Worm (Caenorhabditis elegans) whole organism, L2 larva: Measurements from ENCODE around the gene C36E6.2.

Experiments used
- C34F6.9 ChIP-seq: fragments of 150-350 bp; optimal IDR thresholded peaks from 2 replicates; lab custom pipeline; 2014; ENCODE audit warnings: missing biosample characterization, missing genetic modification characterization
- F13H6.1 ChIP-seq: sonication (generic microtip); optimal IDR thresholded peaks from 2 replicates; lab custom pipeline; 2016; ENCODE audit warnings: missing genetic modification characterization, missing compliant biosample characterization
- Y55F3AM.14 ChIP-seq: fragments of 200-800 bp; sonication (Bioruptor generic); optimal IDR thresholded peaks from 2 replicates; lab custom pipeline; 2018; ENCODE audit warnings: mild to moderate bottlenecking, missing genetic modification characterization, missing compliant biosample characterization
- ZK546.5 ChIP-seq: sonication (generic microtip); optimal IDR thresholded peaks from 2 replicates; lab custom pipeline; 2017; ENCODE audit warnings: missing biosample characterization, missing genetic modification characterization
- alr-1 ChIP-seq: fragments of 150-350 bp; optimal IDR thresholded peaks from 2 replicates; lab custom pipeline; 2014; ENCODE audit warnings: missing biosample characterization, missing genetic modification characterization
- ama-1 ChIP-seq: fragments of 150-350 bp; optimal IDR thresholded peaks from 2 replicates; lab custom pipeline; 2018; ENCODE audit warnings: inconsistent platforms
- blmp-1 ChIP-seq: sonication (generic microtip); optimal IDR thresholded peaks from 2 replicates; lab custom pipeline; 2017; ENCODE audit warnings: missing genetic modification characterization, mild to moderate bottlenecking, missing compliant biosample characterization, antibody characterized with exemption, moderate library complexity; ENCODE audit not compliant: insufficient read depth
- ceh-16 ChIP-seq: fragments of 150-350 bp; optimal IDR thresholded peaks from 2 replicates; lab custom pipeline; 2014; ENCODE audit warnings: missing biosample characterization, missing genetic modification characterization
- ceh-82 ChIP-seq: fragments of 150-350 bp; optimal IDR thresholded peaks from 2 replicates; lab custom pipeline; 2014; ENCODE audit warnings: missing biosample characterization, missing genetic modification characterization
- crh-2 ChIP-seq: sonication (generic microtip); optimal IDR thresholded peaks from 2 replicates; lab custom pipeline; 2017; ENCODE audit warnings: missing biosample characterization, missing genetic modification characterization
- dmd-4 ChIP-seq: sonication (generic microtip); optimal IDR thresholded peaks from 2 replicates; lab custom pipeline; 2017; ENCODE audit warnings: missing biosample characterization, missing genetic modification characterization
- elt-1 ChIP-seq: fragments of 150-350 bp; optimal IDR thresholded peaks from 2 replicates; lab custom pipeline; 2014; ENCODE audit warnings: missing biosample characterization, missing genetic modification characterization
- elt-3 ChIP-seq: sonication (generic microtip); optimal IDR thresholded peaks from 2 replicates; lab custom pipeline; 2017; ENCODE audit warnings: missing biosample characterization, missing genetic modification characterization
- fos-1 ChIP-seq: fragments of 150-350 bp; optimal IDR thresholded peaks from 2 replicates; lab custom pipeline; 2014; ENCODE audit warnings: missing biosample characterization, missing genetic modification characterization
- lin-11 ChIP-seq: fragments of 150-350 bp; sonication (generic microtip); optimal IDR thresholded peaks from 2 replicates; lab custom pipeline; 2014; ENCODE audit warnings: missing biosample characterization, missing genetic modification characterization, inconsistent platforms, mixed read lengths
- lin-13 ChIP-seq: fragments of 150-350 bp; optimal IDR thresholded peaks from 2 replicates; lab custom pipeline; 2014; ENCODE audit warnings: missing biosample characterization, missing genetic modification reagents, missing genetic modification characterization
- lin-39 ChIP-seq: fragments of 150-350 bp; optimal IDR thresholded peaks from 2 replicates; lab custom pipeline; 2014; ENCODE audit warnings: missing biosample characterization, missing genetic modification reagents, missing genetic modification characterization
- lsy-2 ChIP-seq, 2 experiments: fragments of 150-350 bp in 1 of 2; sonication (generic microtip) in 1 of 2; optimal IDR thresholded peaks; 2 replicates each; lab custom pipeline; 2014 to 2017; ENCODE audit warnings: missing biosample characterization in 2 of 2, missing genetic modification characterization in 2 of 2
- mab-5 ChIP-seq: fragments of 150-350 bp; optimal IDR thresholded peaks from 2 replicates; lab custom pipeline; 2014; ENCODE audit warnings: missing biosample characterization, missing genetic modification characterization
- nhr-10 ChIP-seq: sonication (generic microtip); optimal IDR thresholded peaks from 2 replicates; lab custom pipeline; 2017; ENCODE audit warnings: missing biosample characterization, missing genetic modification characterization
- nhr-11 ChIP-seq: fragments of 150-350 bp; optimal IDR thresholded peaks from 2 replicates; lab custom pipeline; 2014; ENCODE audit warnings: missing biosample characterization, missing genetic modification characterization
- nhr-12 ChIP-seq: fragments of 150-350 bp; optimal IDR thresholded peaks from 2 replicates; lab custom pipeline; 2014; ENCODE audit warnings: missing biosample characterization, missing genetic modification characterization
- nhr-21 ChIP-seq: fragments of 150-350 bp; optimal IDR thresholded peaks from 2 replicates; lab custom pipeline; 2014; ENCODE audit warnings: missing biosample characterization, missing genetic modification characterization
- nhr-23 ChIP-seq: fragments of 150-350 bp; optimal IDR thresholded peaks from 2 replicates; lab custom pipeline; 2014; ENCODE audit warnings: missing biosample characterization, missing genetic modification reagents, missing genetic modification characterization
- nhr-237 ChIP-seq: fragments of 150-350 bp; optimal IDR thresholded peaks from 2 replicates; lab custom pipeline; 2014; ENCODE audit warnings: missing biosample characterization, missing genetic modification characterization
- nhr-25 ChIP-seq: fragments of 150-350 bp; sonication (generic microtip); optimal IDR thresholded peaks from 3 replicates; lab custom pipeline; 2014; ENCODE audit warnings: missing biosample characterization, missing genetic modification characterization
- nhr-6 ChIP-seq: fragments of 150-350 bp; optimal IDR thresholded peaks from 2 replicates; lab custom pipeline; 2014; ENCODE audit warnings: missing biosample characterization, missing genetic modification characterization
- nhr-77 ChIP-seq: fragments of 150-350 bp; optimal IDR thresholded peaks from 2 replicates; lab custom pipeline; 2014; ENCODE audit warnings: missing biosample characterization, missing genetic modification characterization
- sem-4 ChIP-seq: fragments of 150-350 bp; optimal IDR thresholded peaks from 2 replicates; lab custom pipeline; 2014; ENCODE audit warnings: missing biosample characterization, missing genetic modification reagents, missing genetic modification characterization
- skn-1 ChIP-seq: sonication (generic microtip); optimal IDR thresholded peaks from 2 replicates; lab custom pipeline; 2017; ENCODE audit warnings: missing biosample characterization, missing genetic modification characterization
- sma-3 ChIP-seq: sonication (generic microtip); optimal IDR thresholded peaks from 2 replicates; lab custom pipeline; 2016; ENCODE audit warnings: missing genetic modification reagents, missing genetic modification characterization, missing compliant biosample characterization
- sma-9 ChIP-seq, 2 experiments: fragments of 150-350 bp in 1 of 2; sonication (generic microtip) in 1 of 2; optimal IDR thresholded peaks; 2 replicates each; lab custom pipeline; 2014 to 2016; ENCODE audit warnings: missing genetic modification characterization in 2 of 2, mild to moderate bottlenecking in 1 of 2, missing biosample characterization in 1 of 2, missing compliant biosample characterization in 1 of 2, missing genetic modification reagents in 1 of 2, moderate library complexity in 1 of 2
- snpc-4 ChIP-seq: fragments of 150-350 bp; optimal IDR thresholded peaks from 2 replicates; lab custom pipeline; 2014; ENCODE audit warnings: missing biosample characterization, missing genetic modification characterization
- unc-55 ChIP-seq: fragments of 150-350 bp; sonication (generic microtip); optimal IDR thresholded peaks from 3 replicates; lab custom pipeline; 2014; ENCODE audit warnings: missing biosample characterization, missing genetic modification reagents, missing genetic modification characterization
- unc-62 ChIP-seq: fragments of 150-350 bp; optimal IDR thresholded peaks from 2 replicates; lab custom pipeline; 2014; ENCODE audit warnings: missing biosample characterization, missing genetic modification reagents, missing genetic modification characterization
- zag-1 ChIP-seq: fragments of 150-350 bp; optimal IDR thresholded peaks from 2 replicates; lab custom pipeline; 2014; ENCODE audit warnings: missing biosample characterization, missing genetic modification characterization
- ztf-1 ChIP-seq: fragments of 200-800 bp; sonication (Bioruptor generic); conservative IDR thresholded peaks from 2 replicates; pipeline ENCODE4 v1.3.6; 2022; ENCODE audit warnings: missing genetic modification characterization, missing compliant biosample characterization
- ztf-4 ChIP-seq: fragments of 150-350 bp; optimal IDR thresholded peaks from 2 replicates; lab custom pipeline; 2014; ENCODE audit warnings: missing biosample characterization, missing genetic modification characterization

Gene C36E6.2

DNA sequence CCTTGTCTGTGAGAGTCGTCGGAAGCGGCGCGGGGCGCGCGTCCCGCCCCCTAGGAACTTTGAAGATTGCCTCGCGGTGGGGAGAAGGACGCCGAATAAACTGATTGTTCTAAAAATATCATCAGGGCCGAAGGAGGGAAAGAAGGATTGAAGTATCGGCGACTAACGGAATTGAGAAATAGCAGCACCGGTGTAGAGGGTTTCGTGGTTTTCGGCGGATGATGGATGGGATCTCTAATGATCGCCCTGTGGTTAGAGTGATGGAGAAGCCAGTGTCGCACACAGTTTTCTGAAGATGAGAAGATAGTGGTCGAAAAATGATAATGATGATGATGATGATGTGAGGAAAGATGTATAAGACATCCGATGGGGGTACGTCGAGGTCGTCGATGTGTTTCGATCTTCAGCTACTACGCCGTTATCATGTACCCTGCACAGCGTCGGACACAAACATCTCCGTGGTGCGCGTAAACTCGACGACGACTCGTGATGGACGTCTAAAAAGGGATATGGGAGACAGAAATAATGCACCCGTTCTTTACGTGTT lies 29.9 kb upstream of the C36E6.2 start, which contains the start of gene osm-11 (continued):
- TF ChIP-seq dmd-4 (tag; lab: Kevin White, UChicago) (no peak), lin-39 (tag; lab: Kevin White, UChicago) (no peak), zag-1 (tag; lab: Kevin White, UChicago) (no peak), nhr-25 (tag; lab: Kevin White, UChicago) (no peak), C34F6.9 (no peak), unc-62 (GFP tag; lab: Kevin White, UChicago) (no peak), nhr-11 (no peak), nhr-6 (tag; lab: Kevin White, UChicago) (no peak), nhr-21 (tag; lab: Kevin White, UChicago) (peak; percentile 51), sma-3 (GFP tag; lab: Kevin White, UChicago) (peak; percentile 15), lin-11 (tag; lab: Kevin White, UChicago) (no peak), ztf-4 (tag; lab: Kevin White, UChicago) (peak; percentile 12), ceh-82 (no peak), lsy-2 (tag; optimal IDR thresholded peaks at IDR 0.05; lab: Kevin White, UChicago) (peak in 1 of 2 experiments; percentile 21), blmp-1 (peak; percentile 66)

DNA sequence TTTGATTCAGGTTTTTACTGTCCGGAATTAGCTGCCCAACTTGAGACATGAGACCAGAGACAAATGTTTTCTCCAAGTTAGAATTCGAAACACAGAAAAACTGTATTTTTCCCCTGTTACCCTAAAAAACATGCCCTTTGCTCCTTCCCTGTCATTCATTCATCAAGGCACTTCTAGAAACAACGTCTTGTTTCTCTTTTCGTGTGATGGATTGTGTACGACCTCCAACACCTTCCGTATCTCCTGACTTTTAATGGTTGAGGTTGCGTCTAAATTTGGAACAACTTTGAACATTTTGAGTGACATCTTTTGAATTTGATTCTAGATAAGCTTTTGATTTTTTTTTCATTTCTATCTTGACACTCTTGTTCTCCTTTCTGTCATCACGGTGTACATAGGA lies 28.9 kb upstream of the C36E6.2 start:
- TF ChIP-seq nhr-21 (tag; lab: Kevin White, UChicago) (no peak), F13H6.1 (no peak), ama-1 (lab: Kevin White, UChicago) (no peak), nhr-23 (no peak), elt-1 (no peak)

DNA sequence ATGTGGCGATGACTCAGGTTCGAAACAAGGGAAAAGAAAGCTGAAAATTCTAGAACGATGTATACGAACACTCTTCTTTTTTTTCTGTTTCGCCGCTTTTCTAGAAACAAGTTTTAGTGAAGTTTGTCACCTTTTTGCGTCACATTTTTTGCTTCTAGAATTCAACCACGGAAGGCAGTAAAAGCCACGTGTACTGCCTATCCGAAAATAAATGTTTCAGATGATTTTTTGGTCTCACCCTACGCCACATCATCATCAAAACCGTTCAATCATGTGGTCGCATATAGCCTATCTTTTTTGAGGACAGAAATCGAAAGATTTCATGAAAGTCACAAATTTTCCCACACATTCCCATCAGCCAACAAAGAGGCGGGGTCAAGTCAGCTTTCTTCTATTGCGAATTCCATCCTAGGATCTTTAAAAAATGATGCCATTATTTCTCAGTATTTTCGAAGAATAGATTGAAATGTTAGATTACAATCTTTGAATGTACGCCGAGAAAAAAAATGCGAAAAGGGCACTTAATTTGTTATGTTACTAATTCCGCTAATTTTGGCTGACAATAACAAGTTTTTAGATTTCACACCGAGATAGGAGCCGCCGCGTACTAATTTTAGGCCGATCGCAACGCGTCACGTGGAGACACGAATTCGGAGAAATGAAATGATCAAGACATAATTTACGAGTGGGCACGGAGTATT lies 27.4 kb upstream of the C36E6.2 start:
- TF ChIP-seq crh-2 (tag; lab: Kevin White, UChicago) (peak; percentile 21), blmp-1 (peak; percentile 33), ceh-16 (peak; percentile 80), sma-9 (GFP tag; optimal IDR thresholded peaks at IDR 0.05; lab: Kevin White, UChicago) (peak; percentile 40), sma-9 (tag; optimal IDR thresholded peaks at IDR 0.05; lab: Kevin White, UChicago) (no peak), ztf-1 (GFP tag; lab: Robert Waterston, UW) (no peak), lin-39 (tag; lab: Kevin White, UChicago) (no peak), sem-4 (tag; lab: Kevin White, UChicago) (peak; percentile 42), nhr-25 (tag; lab: Kevin White, UChicago) (peak; percentile 6), Y55F3AM.14 (GFP tag; lab: Kevin White, UChicago) (no peak)

- no peak for TF ChIP-seq nhr-21 (tag; lab: Kevin White, UChicago)
- no peak for TF ChIP-seq dmd-4 (tag; lab: Kevin White, UChicago)
- no peak for TF ChIP-seq nhr-10 (tag; lab: Kevin White, UChicago)
- no peak for TF ChIP-seq ZK546.5
- no peak for TF ChIP-seq sma-9 (GFP tag; optimal IDR thresholded peaks at IDR 0.05; lab: Kevin White, UChicago)
- TF ChIP-seq sma-9 (tag; optimal IDR thresholded peaks at IDR 0.05; lab: Kevin White, UChicago) = no peak
- no peak for TF ChIP-seq nhr-12 (tag; lab: Kevin White, UChicago)
- TF ChIP-seq elt-3 (tag; lab: Kevin White, UChicago) = no peak
Measured at ce11 chrX:17424595-17424913, 26.9 kb upstream of the C36E6.2 start.

DNA sequence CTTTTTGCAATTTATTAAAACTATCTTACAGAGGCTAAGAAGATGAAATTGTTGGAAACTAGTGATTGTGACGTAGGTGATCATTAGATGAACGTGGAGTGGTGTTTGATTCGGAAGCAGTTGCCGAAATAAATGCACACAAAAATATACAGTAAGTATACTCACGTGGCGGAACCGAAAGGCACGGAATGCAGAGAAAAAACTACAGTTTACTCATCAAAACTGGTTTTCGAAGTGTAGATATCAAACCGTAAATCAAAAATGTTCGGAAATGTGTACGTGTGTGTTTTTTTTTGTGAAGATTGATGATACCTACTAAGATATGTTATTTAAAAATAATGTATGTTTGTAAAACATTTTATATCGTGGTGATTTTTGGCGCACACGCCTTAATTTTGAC lies 24.8 kb upstream of the C36E6.2 start:
- no peak for TF ChIP-seq lin-11 (tag; lab: Kevin White, UChicago)
- TF ChIP-seq sma-3 (GFP tag; lab: Kevin White, UChicago) = peak; percentile 10

- TF ChIP-seq nhr-237 (tag; lab: Kevin White, UChicago) (no peak), lin-13 (GFP tag; lab: Kevin White, UChicago) (no peak), nhr-77 (tag; lab: Kevin White, UChicago) (no peak), unc-55 (GFP tag; lab: Kevin White, UChicago) (no peak), alr-1 (no peak), dmd-4 (tag; lab: Kevin White, UChicago) (no peak), mab-5 (no peak), fos-1 (tag; lab: Kevin White, UChicago) (peak; percentile 7), lsy-2 (tag; optimal IDR thresholded peaks at IDR 0.05; lab: Kevin White, UChicago) (peak in 1 of 2 experiments; percentile 85), elt-1 (peak; percentile 80), ztf-4 (tag; lab: Kevin White, UChicago) (no peak), ceh-16 (peak; percentile 78), sma-3 (GFP tag; lab: Kevin White, UChicago) (peak; percentile 66), C34F6.9 (no peak), lin-11 (tag; lab: Kevin White, UChicago) (no peak), skn-1 (no peak), ztf-1 (GFP tag; lab: Robert Waterston, UW) (no peak), snpc-4 (no peak), nhr-25 (tag; lab: Kevin White, UChicago) (peak; percentile 47), crh-2 (tag; lab: Kevin White, UChicago) (peak; percentile 5), elt-3 (tag; lab: Kevin White, UChicago) (no peak), ama-1 (lab: Kevin White, UChicago) (no peak), nhr-23 (no peak), zag-1 (tag; lab: Kevin White, UChicago) (no peak), unc-62 (GFP tag; lab: Kevin White, UChicago) (no peak), Y55F3AM.14 (GFP tag; lab: Kevin White, UChicago) (no peak), F13H6.1 (no peak)
Measured at ce11 chrX:17427778-17428177, 23.7 kb upstream of the C36E6.2 start.
